Fruit fly (Drosophila melanogaster): Measurements from ENCODE around the gene CG10026.

dm6 chr2L:19454070-19454751 is at the start of gene CG10026:
- TF ChIP-seq CG6813 (GFP tag; optimal IDR thresholded peaks at IDR 0.05) (no peak), CG6654 (GFP tag; optimal IDR thresholded peaks at IDR 0.05) (no peak), Lpt (GFP tag; optimal IDR thresholded peaks at IDR 0.05) (no peak), CG9797 (GFP tag; optimal IDR thresholded peaks at IDR 0.05) (no peak), Sox102F (GFP tag; optimal IDR thresholded peaks at IDR 0.05) (no peak), al (GFP tag; IDR thresholded peaks at IDR 0.05) (no peak), CG30020 (tag; optimal IDR thresholded peaks at IDR 0.05) (no peak), tna (GFP tag; IDR thresholded peaks at IDR 0.05; ENCODE audit: partially characterized antibody) (no peak), CG7271 (tag; optimal IDR thresholded peaks at IDR 0.05) (no peak), croc (GFP tag; conservative IDR thresholded peaks at IDR 0.05) (no peak)
